Fruit fly (Drosophila melanogaster): ENCODE data around the gene CG17122.

The CG17122 gene

DNA sequence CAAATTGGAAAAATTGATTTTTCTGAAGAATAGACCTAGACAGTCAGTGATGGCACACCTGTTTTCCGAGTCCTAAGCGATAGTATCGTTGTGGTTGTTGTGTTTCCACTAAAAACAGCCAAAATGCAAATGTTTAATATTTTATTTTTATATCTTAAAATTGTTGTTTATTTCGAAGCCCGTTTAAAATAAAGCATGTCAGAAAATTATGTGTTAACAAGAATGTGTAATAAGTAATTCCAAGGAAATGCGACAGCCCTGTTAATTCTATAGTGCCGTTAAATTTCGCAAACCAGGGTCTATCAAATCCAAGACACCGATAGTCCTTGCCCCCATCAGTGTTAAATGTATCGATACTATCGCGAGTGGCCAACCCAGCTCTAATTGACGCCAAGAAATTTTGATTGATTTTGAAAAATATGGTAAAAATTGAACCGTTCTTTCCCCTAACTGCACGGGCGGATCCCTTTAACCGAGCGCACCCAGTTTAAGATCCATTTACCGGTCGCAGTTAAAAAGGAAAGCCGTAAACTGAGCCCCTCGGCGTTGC is 27.0 kb upstream of the CG17122 start, which contains the start of gene Pex23 (continued):
- TF ChIP-seq Nf-YB (GFP tag; optimal IDR thresholded peaks at IDR 0.05), result peak; percentile 36
- TF ChIP-seq tup (GFP tag; optimal IDR thresholded peaks at IDR 0.05), result peak; percentile 62
- peak; percentile 91 for TF ChIP-seq nmo (GFP tag; optimal IDR thresholded peaks at IDR 0.05)
- TF ChIP-seq Atf3 (GFP tag; optimal IDR thresholded peaks at IDR 0.05), result peak; percentile 13
- TF ChIP-seq CG15479 (GFP tag; optimal IDR thresholded peaks at IDR 0.05), result no peak
- TF ChIP-seq pb (GFP tag; optimal IDR thresholded peaks at IDR 0.05), result no peak
- no peak for TF ChIP-seq her (GFP tag; optimal IDR thresholded peaks at IDR 0.05)
- peak; percentile 78 for TF ChIP-seq al (GFP tag; IDR thresholded peaks at IDR 0.05)
- TF ChIP-seq danr (GFP tag; IDR thresholded peaks at IDR 0.05), result peak; percentile 56; the same call in 1 of the 2 replicates
- TF ChIP-seq CG8281 (tag; optimal IDR thresholded peaks at IDR 0.05), result peak; percentile 20
- TF ChIP-seq CG15696 (tag; optimal IDR thresholded peaks at IDR 0.05), result peak; percentile 75
- peak; percentile 60 for TF ChIP-seq CG13894 (tag; optimal IDR thresholded peaks at IDR 0.05)
- peak; percentile 79 for TF ChIP-seq Ssrp (tag; optimal IDR thresholded peaks at IDR 0.05)
- peak; percentile 77 for TF ChIP-seq CG14667 (GFP tag; IDR thresholded peaks at IDR 0.05)
- TF ChIP-seq nau (GFP tag; optimal IDR thresholded peaks at IDR 0.05), result no peak
- no peak for TF ChIP-seq lab (GFP tag; optimal IDR thresholded peaks at IDR 0.05)
- peak; percentile 72 for TF ChIP-seq CG18476 (GFP tag; optimal IDR thresholded peaks at IDR 0.05)
- no peak for TF ChIP-seq aop (GFP tag; IDR thresholded peaks at IDR 0.05)
- no peak for TF ChIP-seq Trl (optimal IDR thresholded peaks at IDR 0.05)
- TF ChIP-seq Trl (GFP tag; optimal IDR thresholded peaks at IDR 0.05), result peak; percentile 65
- TF ChIP-seq Scr (GFP tag; IDR thresholded peaks at IDR 0.05; ENCODE audit: partially characterized antibody), result peak; percentile 99
- peak; percentile 87 for TF ChIP-seq Ptx1 (GFP tag; IDR thresholded peaks at IDR 0.05)
- TF ChIP-seq br (optimal IDR thresholded peaks at IDR 0.05), result no peak
- no peak for TF ChIP-seq CG15269 (tag; optimal IDR thresholded peaks at IDR 0.05)
- TF ChIP-seq dimm (GFP tag; IDR thresholded peaks at IDR 0.05), result no peak
- TF ChIP-seq CG4854 (GFP tag; optimal IDR thresholded peaks at IDR 0.05), result peak; percentile 55
- no peak for TF ChIP-seq gcm2 (GFP tag; optimal IDR thresholded peaks at IDR 0.05)
- peak; percentile 46 for TF ChIP-seq hkb (optimal IDR thresholded peaks at IDR 0.05)
- TF ChIP-seq hkb (GFP tag; IDR thresholded peaks at IDR 0.05), result peak; percentile 67
- TF ChIP-seq NFAT (GFP tag; IDR thresholded peaks at IDR 0.05), result peak; percentile 74
- TF ChIP-seq E2f1 (GFP tag; IDR thresholded peaks at IDR 0.05), result peak; percentile 82
- TF ChIP-seq HLH54F (GFP tag; optimal IDR thresholded peaks at IDR 0.05), result peak; percentile 70
- peak; percentile 99 for TF ChIP-seq sna (GFP tag; IDR thresholded peaks at IDR 0.05; ENCODE audit: partially characterized antibody)
- peak; percentile 35; the same call in 1 of the 3 replicates for TF ChIP-seq jigr1 (GFP tag; IDR thresholded peaks at IDR 0.05)
- no peak for TF ChIP-seq Blimp-1 (GFP tag; optimal IDR thresholded peaks at IDR 0.05)
- peak; percentile 85 for TF ChIP-seq Chrac-16 (GFP tag; optimal IDR thresholded peaks at IDR 0.05)
- TF ChIP-seq Xbp1 (GFP tag; optimal IDR thresholded peaks at IDR 0.05), result peak; percentile 92
- TF ChIP-seq klu (GFP tag; IDR thresholded peaks at IDR 0.05), result peak; percentile 75
- TF ChIP-seq B-H2 (GFP tag; optimal IDR thresholded peaks at IDR 0.05), result peak; percentile 66
- peak; percentile 60 for TF ChIP-seq Fer2 (tag; optimal IDR thresholded peaks at IDR 0.05)
- TF ChIP-seq lbe (GFP tag; optimal IDR thresholded peaks at IDR 0.05), result peak; percentile 81
- TF ChIP-seq bsh (GFP tag; optimal IDR thresholded peaks at IDR 0.05), result peak in 1 of 2 experiments; percentile 80
- TF ChIP-seq CG31441 (GFP tag; IDR thresholded peaks at IDR 0.05), result peak; percentile 82
- peak; percentile 83 for TF ChIP-seq az2 (GFP tag; optimal IDR thresholded peaks at IDR 0.05)
- peak; percentile 30 for TF ChIP-seq crc (GFP tag; optimal IDR thresholded peaks at IDR 0.05)
- no peak for TF ChIP-seq emc (GFP tag; optimal IDR thresholded peaks at IDR 0.05)
- TF ChIP-seq pita (GFP tag; optimal IDR thresholded peaks at IDR 0.05), result no peak
- peak; percentile 83 for TF ChIP-seq chn (GFP tag; optimal IDR thresholded peaks at IDR 0.05)
- TF ChIP-seq CG11093 (GFP tag; IDR thresholded peaks at IDR 0.05), result peak; percentile 53; the same call in 1 of the 3 replicates
- TF ChIP-seq Neu2 (GFP tag; optimal IDR thresholded peaks at IDR 0.05; ENCODE audit: borderline replicate concordance), result no peak
- peak; percentile 72 for TF ChIP-seq Camta (GFP tag; optimal IDR thresholded peaks at IDR 0.05)

All from whole organism, embryonic.